Fruit fly (Drosophila melanogaster) whole organism, adult: ENCODE measurements around the gene CG42393.
A peak's percentile ranks its signal among the peaks of the same experiment; 100 is the strongest.

Experiments
- CG11617 ChIP-seq: fragments of 200-800 bp; sonication (Bioruptor generic); optimal IDR thresholded peaks from 2 replicates; lab custom pipeline; 2017; ENCODE audit warnings: mild to moderate bottlenecking, missing biosample characterization, missing genetic modification reagents, missing genetic modification characterization
- CG12768 ChIP-seq: fragments of 200-800 bp; sonication (Bioruptor generic); optimal IDR thresholded peaks from 2 replicates; lab custom pipeline; 2017; ENCODE audit warnings: missing biosample characterization, missing genetic modification characterization, mild to moderate bottlenecking, moderate library complexity, missing genetic modification reagents
- CG14711 ChIP-seq: fragments of 200-800 bp; sonication (Bioruptor generic); optimal IDR thresholded peaks from 2 replicates; lab custom pipeline; 2018; ENCODE audit warnings: missing biosample characterization, mild to moderate bottlenecking, missing genetic modification characterization, moderate library complexity
- CG1620 ChIP-seq: fragments of 200-800 bp; sonication (Bioruptor generic); optimal IDR thresholded peaks from 2 replicates; lab custom pipeline; 2016; ENCODE audit warnings: missing biosample characterization, missing genetic modification characterization
- CG33017 ChIP-seq: fragments of 200-800 bp; sonication (Bioruptor generic); optimal IDR thresholded peaks from 2 replicates; lab custom pipeline; 2018; ENCODE audit warnings: missing biosample characterization, mild to moderate bottlenecking, missing genetic modification characterization, moderate library complexity
- CG5204 ChIP-seq: fragments of 200-800 bp; sonication (Bioruptor generic); optimal IDR thresholded peaks from 2 replicates; lab custom pipeline; 2016; ENCODE audit warnings: missing biosample characterization, missing genetic modification characterization
- CG7045 ChIP-seq: fragments of 200-800 bp; sonication (Bioruptor generic); optimal IDR thresholded peaks from 2 replicates; lab custom pipeline; 2017; ENCODE audit warnings: missing biosample characterization, mild to moderate bottlenecking, missing genetic modification characterization
- CG7101 ChIP-seq: fragments of 200-800 bp; sonication (Bioruptor generic); optimal IDR thresholded peaks from 2 replicates; lab custom pipeline; 2018; ENCODE audit warnings: missing biosample characterization, mild to moderate bottlenecking, missing genetic modification characterization, moderate library complexity
- Clk ChIP-seq: fragments of 200-800 bp; sonication (Bioruptor generic); optimal IDR thresholded peaks from 2 replicates; lab custom pipeline; 2017; ENCODE audit warnings: missing biosample characterization, missing genetic modification characterization
- Crg-1 ChIP-seq: fragments of 200-800 bp; sonication (Bioruptor generic); optimal IDR thresholded peaks from 2 replicates; lab custom pipeline; 2016; ENCODE audit warnings: missing biosample characterization, missing genetic modification characterization
- Hr96 ChIP-seq: fragments of 200-800 bp; sonication (Bioruptor generic); optimal IDR thresholded peaks from 2 replicates; lab custom pipeline; 2016; ENCODE audit warnings: missing biosample characterization, missing genetic modification characterization
- Mnt ChIP-seq: fragments of 200-800 bp; sonication (Bioruptor generic); optimal IDR thresholded peaks from 2 replicates; lab custom pipeline; 2016; ENCODE audit warnings: missing biosample characterization, mild to moderate bottlenecking, missing genetic modification characterization
- bab1 ChIP-seq: fragments of 200-800 bp; sonication (Bioruptor generic); optimal IDR thresholded peaks from 3 replicates; lab custom pipeline; 2019; ENCODE audit warnings: missing biosample characterization, mild to moderate bottlenecking, missing genetic modification characterization, moderate library complexity
- cic ChIP-seq: fragments of 200-800 bp; sonication (Bioruptor generic); optimal IDR thresholded peaks from 2 replicates; lab custom pipeline; 2017; ENCODE audit warnings: missing biosample characterization, mild to moderate bottlenecking, missing genetic modification characterization, moderate library complexity
- cnc ChIP-seq, 2 experiments: fragments of >200 bp; optimal IDR thresholded peaks; 2 replicates each; lab custom pipeline; 2017
- kay ChIP-seq: fragments of 200-800 bp; sonication (Bioruptor generic); peaks from one replicate; lab custom pipeline; 2016; ENCODE audit warnings: missing biosample characterization, missing genetic modification characterization, borderline replicate concordance
- ovo ChIP-seq: fragments of 200-800 bp; sonication (Bioruptor generic); optimal IDR thresholded peaks from 2 replicates; lab custom pipeline; 2016; ENCODE audit warnings: missing biosample characterization, missing genetic modification characterization
- pad ChIP-seq: fragments of 200-800 bp; sonication (Bioruptor generic); optimal IDR thresholded peaks from 3 replicates; lab custom pipeline; 2017; ENCODE audit warnings: missing biosample characterization, missing genetic modification characterization, mild to moderate bottlenecking, moderate library complexity, missing genetic modification reagents
- tj ChIP-seq: fragments of 200-800 bp; sonication (Bioruptor generic); optimal IDR thresholded peaks from 3 replicates; lab custom pipeline; 2017; ENCODE audit warnings: missing biosample characterization, mild to moderate bottlenecking, missing genetic modification characterization, moderate library complexity
- toe ChIP-seq: fragments of 200-800 bp; sonication (Bioruptor generic); optimal IDR thresholded peaks from 2 replicates; lab custom pipeline; 2016; ENCODE audit warnings: missing biosample characterization, missing genetic modification characterization

CG42393 gene

DNA sequence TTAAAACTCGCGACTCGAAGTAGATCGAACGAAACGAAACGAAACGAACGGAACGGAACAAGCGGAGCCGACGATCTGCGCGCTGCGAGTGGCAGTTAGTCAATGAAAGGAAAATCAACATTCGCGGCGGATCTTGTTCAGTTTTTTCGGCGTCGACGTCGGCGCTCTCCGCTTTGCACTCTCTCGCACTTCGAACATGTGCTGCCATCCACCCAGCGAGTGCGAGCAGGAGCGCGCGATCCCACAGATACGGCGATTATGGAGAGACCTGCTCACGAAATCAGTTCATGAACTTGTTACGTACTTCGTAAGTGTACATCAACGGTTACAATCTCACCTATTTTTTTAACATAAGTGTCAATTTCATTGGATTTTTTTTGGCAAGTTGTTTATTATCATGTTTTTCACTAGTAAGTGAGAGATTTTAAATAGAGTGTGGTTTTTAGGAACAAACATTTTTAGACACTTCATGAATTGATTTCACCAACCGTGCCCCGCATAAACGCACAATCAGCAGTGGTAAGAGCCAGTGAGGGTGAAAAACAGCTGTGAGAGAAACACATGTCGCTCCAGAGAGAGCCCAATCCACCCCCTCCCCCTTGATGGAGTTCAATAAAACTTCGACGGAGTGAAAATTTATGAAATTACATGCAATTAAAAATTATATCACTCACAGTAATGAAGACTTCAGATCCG is 43.0 kb upstream of the CG42393 start:
- TF ChIP-seq CG7101 (peak; percentile 86), CG14711 (tag; lab: Kevin White, UChicago) (peak; percentile 76), Clk (GFP tag; lab: Kevin White, UChicago) (peak; percentile 58), CG11617 (peak; percentile 95), CG5204 (GFP tag; lab: Kevin White, UChicago) (peak; percentile 85), bab1 (peak; percentile 87), Mnt (GFP tag; lab: Kevin White, UChicago) (peak; percentile 88), toe (GFP tag; lab: Kevin White, UChicago) (peak; percentile 77), pad (peak; percentile 68), cic (GFP tag; lab: Kevin White, UChicago) (peak; percentile 66), CG7045 (GFP tag; lab: Kevin White, UChicago) (peak; percentile 82), ovo (GFP tag; lab: Kevin White, UChicago) (peak; percentile 16), kay (GFP tag; lab: Kevin White, UChicago) (no peak), cnc (optimal IDR thresholded peaks at IDR 0.05; lab: Kevin White, UChicago) (no peak), Hr96 (peak; percentile 90), CG1620 (peak; percentile 31), tj (GFP tag; lab: Kevin White, UChicago) (peak; percentile 87), CG33017 (tag; lab: Kevin White, UChicago) (peak; percentile 79), Crg-1 (GFP tag; lab: Kevin White, UChicago) (peak; percentile 65), CG12768 (GFP tag; lab: Kevin White, UChicago) (peak; percentile 81)

dm6 chr3L:18000102-18000488 is 42.4 kb upstream of the CG42393 start:
- TF ChIP-seq kay (GFP tag; lab: Kevin White, UChicago) (no peak), bab1 (no peak), CG11617 (no peak)

DNA sequence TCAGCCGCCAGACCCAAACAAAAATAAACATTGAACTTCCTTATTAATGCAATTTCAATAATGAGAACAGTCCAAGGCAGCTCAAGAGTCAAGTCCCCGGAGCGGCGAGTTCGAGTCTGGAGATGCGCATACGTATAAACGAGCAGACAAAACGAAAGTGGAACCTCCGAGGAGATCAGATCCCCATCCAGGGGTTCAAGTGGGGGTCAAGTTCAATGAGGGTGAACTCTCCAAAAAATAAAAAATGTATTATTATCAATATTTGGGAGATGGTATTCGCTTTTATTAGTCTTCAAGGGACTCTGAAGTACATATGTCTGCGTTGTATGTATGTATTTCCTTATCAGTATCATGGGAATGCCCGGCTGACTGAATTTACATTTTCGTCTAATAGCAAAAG is 41.6 kb upstream of the CG42393 start:
- TF ChIP-seq Crg-1 (GFP tag; lab: Kevin White, UChicago) (no peak), Mnt (GFP tag; lab: Kevin White, UChicago) (no peak), cnc (optimal IDR thresholded peaks at IDR 0.05; lab: Kevin White, UChicago) (no peak)

dm6 chr3L:18001571-18002045 is 40.9 kb upstream of the CG42393 start:
- no peak for TF ChIP-seq CG12768 (GFP tag; lab: Kevin White, UChicago)
- no peak for TF ChIP-seq CG7045 (GFP tag; lab: Kevin White, UChicago)
- TF ChIP-seq Hr96: no peak
- no peak for TF ChIP-seq CG1620
- no peak for TF ChIP-seq toe (GFP tag; lab: Kevin White, UChicago)
- no peak for TF ChIP-seq tj (GFP tag; lab: Kevin White, UChicago)
- no peak for TF ChIP-seq CG33017 (tag; lab: Kevin White, UChicago)

- no peak for TF ChIP-seq Mnt (GFP tag; lab: Kevin White, UChicago)
Observed at dm6 chr3L:18002150-18002549, 40.4 kb upstream of the CG42393 start.

- TF ChIP-seq kay (GFP tag; lab: Kevin White, UChicago) (peak; percentile 94), pad (peak; percentile 50), CG7045 (GFP tag; lab: Kevin White, UChicago) (peak; percentile 48), Crg-1 (GFP tag; lab: Kevin White, UChicago) (no peak), CG14711 (tag; lab: Kevin White, UChicago) (peak; percentile 77), CG11617 (peak; percentile 80), CG7101 (peak; percentile 91), Mnt (GFP tag; lab: Kevin White, UChicago) (peak; percentile 82), tj (GFP tag; lab: Kevin White, UChicago) (peak; percentile 34), CG1620 (no peak), Hr96 (no peak), cic (GFP tag; lab: Kevin White, UChicago) (peak; percentile 66), toe (GFP tag; lab: Kevin White, UChicago) (no peak), cnc (optimal IDR thresholded peaks at IDR 0.05; lab: Kevin White, UChicago) (no peak), ovo (GFP tag; lab: Kevin White, UChicago) (no peak), CG5204 (GFP tag; lab: Kevin White, UChicago) (no peak), CG12768 (GFP tag; lab: Kevin White, UChicago) (peak; percentile 63), CG33017 (tag; lab: Kevin White, UChicago) (peak; percentile 91)
Observed at dm6 chr3L:18003054-18003871, 39.3 kb upstream of the CG42393 start.

- TF ChIP-seq CG12768 (GFP tag; lab: Kevin White, UChicago): no peak
- no peak for TF ChIP-seq CG33017 (tag; lab: Kevin White, UChicago)
- TF ChIP-seq kay (GFP tag; lab: Kevin White, UChicago): no peak
- no peak for TF ChIP-seq tj (GFP tag; lab: Kevin White, UChicago)
- no peak for TF ChIP-seq CG11617
- TF ChIP-seq CG14711 (tag; lab: Kevin White, UChicago): no peak
Observed at dm6 chr3L:18003872-18004149, 38.7 kb upstream of the CG42393 start.
